Fruit fly (Drosophila melanogaster) whole organism, embryonic: Measurements from ENCODE around the gene CG44140.

Experiments used
- CG7271 ChIP-seq: fragments of 200-800 bp; sonication (Bioruptor generic); optimal IDR thresholded peaks from 2 replicates; lab custom pipeline; 2018; ENCODE audit warnings: missing biosample characterization, mild to moderate bottlenecking, missing genetic modification characterization, moderate library complexity
- fd3F ChIP-seq: fragments of 200-800 bp; sonication (Bioruptor generic); optimal IDR thresholded peaks from 2 replicates; lab custom pipeline; 2018; ENCODE audit warnings: missing biosample characterization, mild to moderate bottlenecking, missing genetic modification characterization, moderate library complexity

DNA sequence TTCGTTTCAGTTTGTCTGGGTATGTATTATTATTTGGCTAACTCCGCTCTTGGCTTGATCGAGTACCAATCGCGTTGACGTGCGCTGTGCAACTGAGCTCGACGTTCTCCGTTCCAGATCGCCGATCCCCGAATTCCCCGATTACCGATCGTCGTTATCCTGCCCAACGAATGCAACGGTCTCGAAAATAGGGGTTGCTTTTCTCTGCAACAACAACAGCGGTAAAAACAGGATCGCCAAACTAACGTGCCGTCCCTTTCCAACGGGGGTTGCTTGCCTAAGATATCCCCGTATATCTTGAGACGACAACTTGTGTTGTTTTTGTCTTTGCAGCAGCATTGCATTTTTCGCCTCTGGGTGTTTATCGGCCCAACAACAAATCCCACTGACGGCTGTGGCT, 37.4 kb upstream of the CG44140 start:
- TF ChIP-seq CG7271 (tag; lab: Kevin White, UChicago) (peak; percentile 10), fd3F (GFP tag; lab: Kevin White, UChicago) (no peak)
